Worm (Caenorhabditis elegans): ENCODE data around the gene Y47D7A.2.

DNA sequence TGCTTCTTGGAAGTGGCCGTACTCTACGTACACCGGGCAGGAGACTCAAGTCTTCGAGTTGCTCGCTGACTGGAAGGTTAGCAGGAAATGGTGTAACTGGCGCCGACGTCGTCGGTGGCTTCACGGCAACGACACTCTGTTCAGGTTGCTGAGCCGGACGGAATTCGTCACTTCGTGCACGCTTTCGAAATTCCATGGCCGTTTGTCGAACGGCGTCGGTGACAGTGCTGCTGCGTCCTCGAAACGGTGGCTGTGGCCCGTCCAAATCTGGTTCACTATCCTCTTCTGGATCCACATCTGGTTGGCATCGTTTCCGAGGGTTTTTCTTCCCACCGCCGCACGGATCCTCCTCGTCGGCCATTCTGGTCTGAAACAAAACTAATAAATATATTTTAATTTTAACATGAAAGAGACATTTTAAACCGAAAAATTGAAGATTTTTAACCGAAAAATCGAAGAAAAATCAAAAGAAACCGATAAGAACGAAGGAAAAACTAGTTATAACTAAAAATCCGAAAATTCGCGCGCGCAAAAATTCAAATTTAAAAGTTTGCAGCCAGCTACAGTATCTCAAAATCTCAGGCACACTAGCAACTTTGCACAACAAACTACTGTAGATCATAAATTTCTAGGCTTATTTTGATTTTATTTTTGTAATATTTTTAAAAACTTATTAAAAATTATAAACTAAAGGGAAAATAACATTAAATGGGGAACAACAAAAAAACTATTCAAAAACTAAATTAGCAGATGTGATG, 44.1 kb upstream of the Y47D7A.2 start, which contains the start of gene F32D1.7:
- no peak for TF ChIP-seq fos-1 (tag; optimal IDR thresholded peaks at IDR 0.05)
- no peak for TF ChIP-seq unc-39 (tag; optimal IDR thresholded peaks at IDR 0.05)
- TF ChIP-seq alr-1 (tag; optimal IDR thresholded peaks at IDR 0.05), result no peak
- no peak for TF ChIP-seq ceh-16 (tag; optimal IDR thresholded peaks at IDR 0.05)
- no peak for TF ChIP-seq lin-11 (tag; optimal IDR thresholded peaks at IDR 0.05)
- TF ChIP-seq ztf-11 (tag; optimal IDR thresholded peaks at IDR 0.05), result no peak
- TF ChIP-seq blmp-1 (tag; optimal IDR thresholded peaks at IDR 0.05; ENCODE audit: insufficient read depth), result no peak
- no peak for TF ChIP-seq nhr-23 (tag; optimal IDR thresholded peaks at IDR 0.05)
- TF ChIP-seq lin-39 (tag; optimal IDR thresholded peaks at IDR 0.05), result no peak
